Worm (Caenorhabditis elegans) whole organism, L4 larva: ENCODE measurements around the gene jud-4.
A peak's percentile ranks its signal among the peaks of the same experiment; 100 is the strongest.

ENCODE experiments used
- ZK546.5 ChIP-seq, 2 experiments: sonication (generic microtip); optimal IDR thresholded peaks; 2 replicates each; lab custom pipeline; 2017; ENCODE audit warnings: missing biosample characterization in 2 of 2, missing genetic modification characterization in 2 of 2
- aha-1 ChIP-seq: fragments of 150-350 bp; peaks from one replicate; lab custom pipeline; 2014; ENCODE audit warnings: missing biosample characterization, missing genetic modification characterization
- ama-1 ChIP-seq: fragments of 150-350 bp; optimal IDR thresholded peaks from 2 replicates; lab custom pipeline; 2014; ENCODE audit warnings: inconsistent platforms, mixed read lengths
- cey-2 ChIP-seq: sonication (generic microtip); optimal IDR thresholded peaks from 3 replicates; lab custom pipeline; 2017; ENCODE audit warnings: missing genetic modification characterization, mild to moderate bottlenecking, missing compliant biosample characterization, antibody characterized with exemption, borderline replicate concordance; ENCODE audit not compliant: insufficient read depth
- daf-16 ChIP-seq, 3 experiments: sonication (generic microtip); optimal IDR thresholded peaks; 2 replicates each; lab custom pipeline; 2016 to 2017; ENCODE audit warnings: missing genetic modification characterization in 3 of 3, missing genetic modification reagents in 3 of 3, mild to moderate bottlenecking in 2 of 3, missing compliant biosample characterization in 2 of 3, missing biosample characterization in 1 of 3, moderate library complexity in 1 of 3
- dve-1 ChIP-seq: sonication (generic microtip); optimal IDR thresholded peaks from 2 replicates; lab custom pipeline; 2017; ENCODE audit warnings: antibody characterized with exemption, mild to moderate bottlenecking, missing genetic modification characterization, missing compliant biosample characterization; ENCODE audit not compliant: insufficient read depth
- fkh-10 ChIP-seq: fragments of 150-350 bp; optimal IDR thresholded peaks from 2 replicates; lab custom pipeline; 2014; ENCODE audit warnings: missing biosample characterization, missing genetic modification reagents, missing genetic modification characterization
- hmg-1.1 ChIP-seq: fragments of 200-800 bp; sonication (Bioruptor generic); IDR thresholded peaks from 2 replicates; pipeline ENCODE4 v1.3.6; 2022; ENCODE audit warnings: missing genetic modification reagents, missing genetic modification characterization, missing compliant biosample characterization
- jun-1 ChIP-seq: fragments of 150-350 bp; optimal IDR thresholded peaks from 2 replicates; lab custom pipeline; 2014; ENCODE audit warnings: missing biosample characterization, missing genetic modification reagents, missing genetic modification characterization
- lin-13 ChIP-seq: fragments of 150-350 bp; optimal IDR thresholded peaks from 2 replicates; lab custom pipeline; 2014; ENCODE audit warnings: missing biosample characterization, missing genetic modification reagents, missing genetic modification characterization
- nhr-42 ChIP-seq: fragments of 200-800 bp; sonication (Bioruptor generic); IDR thresholded peaks from 2 replicates; pipeline ENCODE4 v1.3.6; 2022; ENCODE audit warnings: missing genetic modification characterization, missing compliant biosample characterization
- nhr-76 ChIP-seq: fragments of 150-350 bp; optimal IDR thresholded peaks from 2 replicates; lab custom pipeline; 2014; ENCODE audit warnings: missing biosample characterization, missing genetic modification characterization
- skn-1 ChIP-seq: fragments of 150-350 bp; optimal IDR thresholded peaks from 2 replicates; lab custom pipeline; 2014; ENCODE audit warnings: missing biosample characterization, missing genetic modification characterization
- unc-62 ChIP-seq, 3 experiments: fragments of 150-350 bp in 1 of 3; sonication (generic microtip); optimal IDR thresholded peaks in 2 of 3; peaks in 1 of 3; 1 replicate in 1 of 3; 2 replicates in 2 of 3; lab custom pipeline; 2014 to 2017; ENCODE audit warnings: missing biosample characterization in 3 of 3, missing genetic modification characterization in 3 of 3, missing genetic modification reagents in 3 of 3, missing genotype in 1 of 3

- TF ChIP-seq ama-1 (lab: Kevin White, UChicago) (no peak), hmg-1.1 (no peak), daf-16 (GFP tag; optimal IDR thresholded peaks at IDR 0.05; lab: Kevin White, UChicago) (no peak), daf-16 (tag; optimal IDR thresholded peaks at IDR 0.05; lab: Kevin White, UChicago) (no peak), skn-1 (no peak), unc-62 (GFP tag; optimal IDR thresholded peaks at IDR 0.05 in 1 of 2; lab: Kevin White, UChicago) (peak in 1 of 2 experiments; percentile 27), unc-62 (tag; optimal IDR thresholded peaks at IDR 0.05; lab: Kevin White, UChicago) (no peak), lin-13 (GFP tag; lab: Kevin White, UChicago) (no peak), nhr-42 (GFP tag; lab: Robert Waterston, UW) (no peak), cey-2 (tag; lab: Kevin White, UChicago) (no peak), aha-1 (no peak), dve-1 (tag; lab: Kevin White, UChicago) (no peak), jun-1 (no peak), ZK546.5 (tag; optimal IDR thresholded peaks at IDR 0.05; lab: Kevin White, UChicago) (no peak), nhr-76 (tag; lab: Kevin White, UChicago) (no peak), fkh-10 (GFP tag; lab: Kevin White, UChicago) (no peak)
Measured at ce11 chrX:15310986-15311385, 27.1 kb downstream of the jud-4 start.
